Fruit fly (Drosophila melanogaster): ENCODE results near the gene CG42554.

- no peak for TF ChIP-seq CTCF (optimal IDR thresholded peaks at IDR 0.05)
- no peak for TF ChIP-seq CG8478 (optimal IDR thresholded peaks at IDR 0.05)
Observed at dm6 chr3L:823597-823996, 11.9 kb upstream of the CG42554 start.

Data from S2 (cell line).